Worm (Caenorhabditis elegans): ENCODE data around the gene mab-21.

Gene mab-21

ce11 chrIII:4587177-4587576, 13.4 kb upstream of the mab-21 start, which contains the start of the genes F35G12.7 and smc-4 (continued):
- TF ChIP-seq nhr-85 (tag), result peak; percentile 58
- TF ChIP-seq mep-1 (tag; optimal IDR thresholded peaks at IDR 0.05), result peak; percentile 79
- peak; percentile 77 for TF ChIP-seq snu-23 (GFP tag; optimal IDR thresholded peaks at IDR 0.05)
- TF ChIP-seq nhr-47 (tag; optimal IDR thresholded peaks at IDR 0.05), result peak; percentile 72
- no peak for TF ChIP-seq tlp-1 (tag; optimal IDR thresholded peaks at IDR 0.05)
- no peak for TF ChIP-seq mef-2 (tag; optimal IDR thresholded peaks at IDR 0.05)
- peak; percentile 58 for TF ChIP-seq tbx-2 (tag; optimal IDR thresholded peaks at IDR 0.05)
- peak; percentile 51 for TF ChIP-seq isw-1 (GFP tag; IDR thresholded peaks at IDR 0.05)
- TF ChIP-seq C16A3.4 (tag; optimal IDR thresholded peaks at IDR 0.05), result peak; percentile 70
- peak; percentile 41; the same call in 1 of the 2 replicates for TF ChIP-seq mab-9 (GFP tag; IDR thresholded peaks at IDR 0.05)
- no peak for TF ChIP-seq egl-27 (tag; optimal IDR thresholded peaks at IDR 0.05)
- TF ChIP-seq nhr-20 (tag; optimal IDR thresholded peaks at IDR 0.05), result peak; percentile 61
- TF ChIP-seq alr-1 (tag; optimal IDR thresholded peaks at IDR 0.05; ENCODE audit: borderline replicate concordance), result no peak
- TF ChIP-seq vab-15 (tag; optimal IDR thresholded peaks at IDR 0.05), result peak; percentile 30
- TF ChIP-seq unc-130 (tag; optimal IDR thresholded peaks at IDR 0.05), result peak; percentile 71
- TF ChIP-seq fkh-8 (tag; optimal IDR thresholded peaks at IDR 0.05), result peak; percentile 26
- TF ChIP-seq lin-39 (tag; optimal IDR thresholded peaks at IDR 0.05), result peak; percentile 15
- TF ChIP-seq skn-1 (tag; optimal IDR thresholded peaks at IDR 0.05), result no peak
- TF ChIP-seq snpc-4 (tag; optimal IDR thresholded peaks at IDR 0.05), result peak; percentile 9
- TF ChIP-seq hlh-17 (GFP tag; optimal IDR thresholded peaks at IDR 0.05; ENCODE audit: borderline replicate concordance), result no peak
- TF ChIP-seq nhr-19 (GFP tag; conservative IDR thresholded peaks at IDR 0.05), result peak; percentile 71
- TF ChIP-seq C04F5.9 (tag; optimal IDR thresholded peaks at IDR 0.05), result peak; percentile 48

- no peak for TF ChIP-seq ama-1 (optimal IDR thresholded peaks at IDR 0.05)
- TF ChIP-seq nhr-85 (tag), result peak; percentile 62
Observed at ce11 chrIII:4593098-4593697, 7.4 kb upstream of the mab-21 start, which contains the start of gene erh-2. TSS of gene erh-2 (plus strand) at chrIII:4593231.

ce11 chrIII:4594324-4594723, 6.2 kb upstream of the mab-21 start, which contains the start of gene apc-11:
TSS of gene apc-11 (minus strand) at chrIII:4594424.
- no peak for TF ChIP-seq unc-86 (tag; optimal IDR thresholded peaks at IDR 0.05)
- peak; percentile 52 for TF ChIP-seq nhr-85 (tag)

- TF ChIP-seq lin-35 (GFP tag; optimal IDR thresholded peaks at IDR 0.05) (peak in 1 of 2 experiments; percentile 54), snpc-4 (tag; optimal IDR thresholded peaks at IDR 0.05) (no peak), sup-37 (GFP tag; optimal IDR thresholded peaks at IDR 0.05) (no peak), dpl-1 (GFP tag; optimal IDR thresholded peaks at IDR 0.05) (peak; percentile 35 to 54 (median 42)), efl-1 (optimal IDR thresholded peaks at IDR 0.05) (peak; percentile 16 to 37), efl-1 (GFP tag; optimal IDR thresholded peaks at IDR 0.05 in 1 of 2) (peak; percentile 54 to 93), lsy-2 (tag; optimal IDR thresholded peaks at IDR 0.05) (peak in 1 of 2 experiments; percentile 25)
Observed at ce11 chrIII:4594762-4595523, 5.6 kb upstream of the mab-21 start.

- TF ChIP-seq ceh-63 (GFP tag; optimal IDR thresholded peaks at IDR 0.05), result no peak
- TF ChIP-seq nhr-85 (tag), result peak; percentile 43
Observed at ce11 chrIII:4595771-4596227, 4.8 kb upstream of the mab-21 start, which contains the start of gene asb-1. TSS of gene asb-1 (minus strand) at chrIII:4595821.

ce11 chrIII:4601286-4601685, 733 bp downstream of the mab-21 start:
- no peak for TF ChIP-seq snpc-4 (tag; optimal IDR thresholded peaks at IDR 0.05)
- no peak for TF ChIP-seq mep-1 (tag; optimal IDR thresholded peaks at IDR 0.05)
- TF ChIP-seq ceh-8 (GFP tag; optimal IDR thresholded peaks at IDR 0.05), result no peak
- no peak for TF ChIP-seq fkh-8 (tag; optimal IDR thresholded peaks at IDR 0.05)
- no peak for TF ChIP-seq nhr-84 (tag; optimal IDR thresholded peaks at IDR 0.05)
- TF ChIP-seq nhr-20 (tag; optimal IDR thresholded peaks at IDR 0.05), result no peak
- no peak for TF ChIP-seq efl-3 (GFP tag; optimal IDR thresholded peaks at IDR 0.05)
- TF ChIP-seq hlh-17 (GFP tag; optimal IDR thresholded peaks at IDR 0.05; ENCODE audit: borderline replicate concordance), result no peak
- TF ChIP-seq nhr-85 (tag), result peak; percentile 43
